Worm (Caenorhabditis elegans) whole organism, mixed stage, embryonic: ENCODE measurements around the gene pssy-2.
A peak's percentile ranks its signal among the peaks of the same experiment; 100 is the strongest.

Experiments used
- blmp-1 ChIP-seq: fragments of 150-350 bp; optimal IDR thresholded peaks from 2 replicates; lab custom pipeline; 2014; ENCODE audit warnings: missing biosample characterization, missing genetic modification characterization
- ceh-83 ChIP-seq: fragments of 200-800 bp; sonication (Bioruptor generic); optimal IDR thresholded peaks from 2 replicates; lab custom pipeline; 2018; ENCODE audit warnings: mild to moderate bottlenecking, missing genetic modification characterization, missing compliant biosample characterization
- ham-2 ChIP-seq: fragments of 200-800 bp; sonication (Bioruptor generic); optimal IDR thresholded peaks from 2 replicates; lab custom pipeline; 2018; ENCODE audit warnings: mild to moderate bottlenecking, missing genetic modification characterization, missing compliant biosample characterization
- mab-5 ChIP-seq: fragments of 150-350 bp; optimal IDR thresholded peaks from 2 replicates; lab custom pipeline; 2014; ENCODE audit warnings: missing biosample characterization, missing genetic modification characterization
- nhr-12 ChIP-seq: fragments of 150-350 bp; optimal IDR thresholded peaks from 2 replicates; lab custom pipeline; 2014; ENCODE audit warnings: missing biosample characterization, missing genetic modification characterization
- nhr-237 ChIP-seq: fragments of 150-350 bp; optimal IDR thresholded peaks from 2 replicates; lab custom pipeline; 2014; ENCODE audit warnings: missing biosample characterization, missing genetic modification characterization
- nhr-28 ChIP-seq: fragments of 150-350 bp; optimal IDR thresholded peaks from 2 replicates; lab custom pipeline; 2014; ENCODE audit warnings: missing biosample characterization, missing genetic modification characterization
- nhr-76 ChIP-seq: sonication (generic microtip); optimal IDR thresholded peaks from 2 replicates; lab custom pipeline; 2017; ENCODE audit warnings: missing biosample characterization, missing genetic modification characterization
- unc-62 ChIP-seq: fragments of 150-350 bp; optimal IDR thresholded peaks from 2 replicates; lab custom pipeline; 2014; ENCODE audit warnings: missing biosample characterization, missing genetic modification reagents, missing genetic modification characterization
- ztf-11 ChIP-seq: fragments of 150-350 bp; optimal IDR thresholded peaks from 2 replicates; lab custom pipeline; 2014; ENCODE audit warnings: missing biosample characterization, missing genetic modification characterization

ce11 chrIII:13423414-13423813 lies 48.2 kb upstream of the pssy-2 start, which contains the start of gene exo-1:
- TF ChIP-seq nhr-28: no peak
- no peak for TF ChIP-seq ztf-11 (tag; lab: Kevin White, UChicago)
- no peak for TF ChIP-seq mab-5 (tag; lab: Kevin White, UChicago)
- no peak for TF ChIP-seq blmp-1 (tag; lab: Kevin White, UChicago)
- no peak for TF ChIP-seq ham-2
- peak; percentile 46 for TF ChIP-seq nhr-237 (tag; lab: Kevin White, UChicago)
- TF ChIP-seq nhr-12 (tag; lab: Kevin White, UChicago): no peak
- TF ChIP-seq nhr-76 (tag; lab: Kevin White, UChicago): no peak
- no peak for TF ChIP-seq unc-62 (GFP tag; lab: Kevin White, UChicago)
- TF ChIP-seq ceh-83: no peak
